Worm (Caenorhabditis elegans) whole organism, young adult: ENCODE results near the gene vha-15.

Source experiments
- B0019.2 ChIP-seq: fragments of 200-800 bp; sonication (Bioruptor generic); conservative IDR thresholded peaks from 2 replicates; pipeline ENCODE4 v1.3.6; 2022; ENCODE audit warnings: missing genetic modification reagents, missing genetic modification characterization, missing compliant biosample characterization
- B0261.1 ChIP-seq: sonication (generic microtip); optimal IDR thresholded peaks from 2 replicates; lab custom pipeline; 2016; ENCODE audit warnings: mild to moderate bottlenecking, missing genetic modification characterization, moderate library complexity, missing compliant biosample characterization
- F23B12.7 ChIP-seq: sonication (generic microtip); optimal IDR thresholded peaks from 2 replicates; lab custom pipeline; 2017; ENCODE audit warnings: missing genetic modification characterization, mild to moderate bottlenecking, missing compliant biosample characterization, antibody characterized with exemption, moderate library complexity; ENCODE audit not compliant: insufficient read depth
- F37B4.10 ChIP-seq: fragments of 200-800 bp; sonication (Bioruptor generic); IDR thresholded peaks from 2 replicates; pipeline ENCODE4 v1.3.6; 2022; ENCODE audit warnings: missing genetic modification characterization, missing compliant biosample characterization
- F39B2.1 ChIP-seq: fragments of 200-800 bp; sonication (Bioruptor generic); IDR thresholded peaks from 2 replicates; pipeline ENCODE4 v1.3.6; 2022; ENCODE audit warnings: missing genetic modification reagents, missing genetic modification characterization, missing compliant biosample characterization
- F49E8.2 ChIP-seq: sonication (generic microtip); optimal IDR thresholded peaks from 3 replicates; lab custom pipeline; 2017; ENCODE audit warnings: missing genetic modification characterization, mild to moderate bottlenecking, missing compliant biosample characterization, antibody characterized with exemption, moderate library complexity; ENCODE audit not compliant: insufficient read depth
- F57C9.4 ChIP-seq: sonication (generic microtip); optimal IDR thresholded peaks from 2 replicates; lab custom pipeline; 2017; ENCODE audit warnings: mild to moderate bottlenecking, missing genetic modification characterization, missing compliant biosample characterization
- K11D2.4 ChIP-seq: fragments of 200-800 bp; sonication (Bioruptor generic); IDR thresholded peaks from 2 replicates; pipeline ENCODE4 v1.3.6; 2022; ENCODE audit warnings: missing genetic modification reagents, missing genetic modification characterization, missing compliant biosample characterization
- T26A5.8 ChIP-seq: sonication (generic microtip); optimal IDR thresholded peaks from 2 replicates; lab custom pipeline; 2016; ENCODE audit warnings: missing genetic modification characterization, missing compliant biosample characterization
- Y56A3A.18 ChIP-seq: fragments of 200-800 bp; sonication (Bioruptor generic); IDR thresholded peaks from 2 replicates; pipeline ENCODE4 v1.3.6; 2022; ENCODE audit warnings: missing genetic modification reagents, missing genetic modification characterization, missing compliant biosample characterization
- Y67H2A.10 ChIP-seq: fragments of 200-800 bp; sonication (Bioruptor generic); conservative IDR thresholded peaks from 2 replicates; pipeline ENCODE4 v1.3.6; 2022; ENCODE audit warnings: missing genetic modification reagents, missing genetic modification characterization, missing compliant biosample characterization
- Y95B8A.8 ChIP-seq: fragments of 200-800 bp; sonication (Bioruptor generic); IDR thresholded peaks from 2 replicates; pipeline ENCODE4 v1.3.6; 2022; ENCODE audit warnings: missing genetic modification reagents, missing genetic modification characterization, missing compliant biosample characterization
- aptf-2 ChIP-seq: fragments of 200-800 bp; sonication (Bioruptor generic); conservative IDR thresholded peaks from 2 replicates; pipeline ENCODE4 v1.3.6; 2022; ENCODE audit warnings: missing genetic modification reagents, missing genetic modification characterization, missing compliant biosample characterization
- aptf-3 ChIP-seq: fragments of 200-800 bp; sonication (Bioruptor generic); IDR thresholded peaks from 2 replicates; pipeline ENCODE4 v1.3.6; 2022; ENCODE audit warnings: missing genetic modification characterization, missing compliant biosample characterization
- atf-7 ChIP-seq: sonication (generic microtip); optimal IDR thresholded peaks from 2 replicates; lab custom pipeline; 2017; ENCODE audit warnings: mild to moderate bottlenecking, missing genetic modification characterization, missing compliant biosample characterization
- attf-3 ChIP-seq: fragments of 200-800 bp; sonication (Bioruptor generic); conservative IDR thresholded peaks from 2 replicates; pipeline ENCODE4 v1.3.6; 2022; ENCODE audit warnings: missing genetic modification reagents, missing genetic modification characterization, missing compliant biosample characterization
- attf-5 ChIP-seq: fragments of 200-800 bp; sonication (Bioruptor generic); optimal IDR thresholded peaks from 2 replicates; lab custom pipeline; 2018; ENCODE audit warnings: mild to moderate bottlenecking, missing genetic modification characterization, missing compliant biosample characterization
- attf-6 ChIP-seq: fragments of 200-800 bp; sonication (Bioruptor generic); IDR thresholded peaks from 2 replicates; pipeline ENCODE4 v1.3.6; 2022; ENCODE audit warnings: missing genetic modification reagents, missing genetic modification characterization, missing compliant biosample characterization
- bed-2 ChIP-seq: fragments of 200-800 bp; sonication (Bioruptor generic); IDR thresholded peaks from 2 replicates; pipeline ENCODE4 v1.3.6; 2022; ENCODE audit warnings: missing genetic modification reagents, missing genetic modification characterization, missing compliant biosample characterization
- ccch-3 ChIP-seq: fragments of 200-800 bp; sonication (Bioruptor generic); optimal IDR thresholded peaks from 2 replicates; lab custom pipeline; 2018; ENCODE audit warnings: mild to moderate bottlenecking, missing genetic modification characterization, missing compliant biosample characterization
- ceh-58 ChIP-seq: fragments of 200-800 bp; sonication (Bioruptor generic); IDR thresholded peaks from 2 replicates; pipeline ENCODE4 v1.3.6; 2022; ENCODE audit warnings: missing genetic modification characterization, missing compliant biosample characterization
- ceh-79 ChIP-seq: sonication (generic microtip); optimal IDR thresholded peaks from 2 replicates; lab custom pipeline; 2017; ENCODE audit warnings: mild to moderate bottlenecking, missing genetic modification characterization, missing compliant biosample characterization
- chd-7 ChIP-seq: sonication (generic microtip); optimal IDR thresholded peaks from 2 replicates; lab custom pipeline; 2016; ENCODE audit warnings: mild to moderate bottlenecking, missing genetic modification characterization, moderate library complexity, missing compliant biosample characterization
- efl-1 ChIP-seq: fragments of 150-350 bp; optimal IDR thresholded peaks from 2 replicates; lab custom pipeline; 2014; ENCODE audit warnings: missing biosample characterization, missing genetic modification reagents, missing genetic modification characterization
- egl-18 ChIP-seq: fragments of 200-800 bp; sonication (Bioruptor generic); IDR thresholded peaks from 2 replicates; pipeline ENCODE4 v1.3.6; 2022; ENCODE audit warnings: missing genetic modification reagents, missing genetic modification characterization, missing compliant biosample characterization
- egl-44 ChIP-seq: fragments of 200-800 bp; sonication (Bioruptor generic); IDR thresholded peaks from 2 replicates; pipeline ENCODE4 v1.3.6; 2022; ENCODE audit warnings: missing genetic modification reagents, missing genetic modification characterization, missing compliant biosample characterization
- ets-4 ChIP-seq: fragments of 200-800 bp; sonication (Bioruptor generic); optimal IDR thresholded peaks from 2 replicates; lab custom pipeline; 2018; ENCODE audit warnings: mild to moderate bottlenecking, missing genetic modification characterization, missing compliant biosample characterization
- gei-17 ChIP-seq: fragments of 200-800 bp; sonication (Bioruptor generic); optimal IDR thresholded peaks from 2 replicates; lab custom pipeline; 2018; ENCODE audit warnings: mild to moderate bottlenecking, missing genetic modification characterization, missing compliant biosample characterization
- hmg-1.2 ChIP-seq: fragments of 200-800 bp; sonication (Bioruptor generic); IDR thresholded peaks from 2 replicates; pipeline ENCODE4 v1.3.6; 2022; ENCODE audit warnings: missing genetic modification reagents, missing genetic modification characterization, missing compliant biosample characterization
- hmg-20 ChIP-seq: fragments of 200-800 bp; sonication (Bioruptor generic); IDR thresholded peaks from 2 replicates; pipeline ENCODE4 v1.3.6; 2022; ENCODE audit warnings: missing genetic modification reagents, missing genetic modification characterization, missing compliant biosample characterization
- lin-26 ChIP-seq: fragments of 200-800 bp; sonication (Bioruptor generic); IDR thresholded peaks from 2 replicates; pipeline ENCODE4 v1.3.6; 2022; ENCODE audit warnings: missing genetic modification reagents, missing genetic modification characterization, missing compliant biosample characterization
- lin-40 ChIP-seq: sonication (generic microtip); optimal IDR thresholded peaks from 2 replicates; lab custom pipeline; 2016; ENCODE audit warnings: missing genetic modification characterization, mild to moderate bottlenecking, missing compliant biosample characterization, missing genotype, missing genetic modification reagents
- madf-3 ChIP-seq: fragments of 200-800 bp; sonication (Bioruptor generic); IDR thresholded peaks from 2 replicates; pipeline ENCODE4 v1.3.6; 2022; ENCODE audit warnings: missing genetic modification reagents, missing genetic modification characterization, missing compliant biosample characterization
- madf-8 ChIP-seq: fragments of 200-800 bp; sonication (Bioruptor generic); conservative IDR thresholded peaks from 2 replicates; pipeline ENCODE4 v1.3.6; 2022; ENCODE audit warnings: missing genetic modification reagents, missing genetic modification characterization, missing compliant biosample characterization
- mes-4 ChIP-seq: sonication (generic microtip); optimal IDR thresholded peaks from 2 replicates; lab custom pipeline; 2016; ENCODE audit warnings: missing genotype, missing genetic modification characterization, missing compliant biosample characterization
- nfyb-1 ChIP-seq: fragments of 200-800 bp; sonication (Bioruptor generic); IDR thresholded peaks from 2 replicates; pipeline ENCODE4 v1.3.6; 2022; ENCODE audit warnings: missing genetic modification reagents, missing genetic modification characterization, missing compliant biosample characterization
- nhr-80 ChIP-seq: sonication (generic microtip); optimal IDR thresholded peaks from 2 replicates; lab custom pipeline; 2016; ENCODE audit warnings: missing genetic modification characterization, missing compliant biosample characterization
- pbrm-1 ChIP-seq: fragments of 200-800 bp; sonication (Bioruptor generic); IDR thresholded peaks from 2 replicates; pipeline ENCODE4 v1.3.6; 2022; ENCODE audit warnings: missing genetic modification reagents, missing genetic modification characterization, missing compliant biosample characterization
- sdz-38 ChIP-seq: sonication (generic microtip); optimal IDR thresholded peaks from 2 replicates; lab custom pipeline; 2016; ENCODE audit warnings: missing genotype, missing genetic modification characterization, missing compliant biosample characterization
- snpc-4 ChIP-seq, 5 experiments: fragments of 150-350 bp in 1 of 5; sonication (generic microtip) in 4 of 5; optimal IDR thresholded peaks; 2 replicates each; lab custom pipeline; 2014 to 2018; ENCODE audit warnings: missing genetic modification characterization in 5 of 5, missing biosample characterization in 3 of 5, antibody characterized with exemption in 2 of 5, mild to moderate bottlenecking in 2 of 5, missing compliant biosample characterization in 2 of 5, missing genotype in 2 of 5, moderate library complexity in 2 of 5, missing genetic modification reagents in 1 of 5
- sptf-2 ChIP-seq: fragments of 200-800 bp; sonication (Bioruptor generic); optimal IDR thresholded peaks from 2 replicates; lab custom pipeline; 2018; ENCODE audit warnings: mild to moderate bottlenecking, missing genetic modification characterization, missing compliant biosample characterization
- tbx-9 ChIP-seq: sonication (generic microtip); optimal IDR thresholded peaks from 2 replicates; lab custom pipeline; 2016; ENCODE audit warnings: borderline replicate concordance, missing genetic modification characterization, inconsistent platforms, missing compliant biosample characterization
- tlf-1 ChIP-seq: fragments of 200-800 bp; sonication (Bioruptor generic); optimal IDR thresholded peaks from 2 replicates; lab custom pipeline; 2018; ENCODE audit warnings: mild to moderate bottlenecking, missing genetic modification characterization, missing compliant biosample characterization
- zfh-2 ChIP-seq: fragments of 200-800 bp; sonication (Bioruptor generic); conservative IDR thresholded peaks from 2 replicates; pipeline ENCODE4 v1.3.6; 2022; ENCODE audit warnings: missing genetic modification reagents, missing genetic modification characterization, missing compliant biosample characterization
- ztf-22 ChIP-seq: fragments of 200-800 bp; sonication (Bioruptor generic); optimal IDR thresholded peaks from 2 replicates; lab custom pipeline; 2018; ENCODE audit warnings: mild to moderate bottlenecking, missing genetic modification characterization, moderate library complexity, missing compliant biosample characterization
- ztf-25 ChIP-seq: fragments of 200-800 bp; sonication (Bioruptor generic); IDR thresholded peaks from 2 replicates; pipeline ENCODE4 v1.3.6; 2022; ENCODE audit warnings: missing genetic modification reagents, missing genetic modification characterization, missing compliant biosample characterization
- ztf-28 ChIP-seq: fragments of 200-800 bp; sonication (Bioruptor generic); IDR thresholded peaks from 2 replicates; pipeline ENCODE4 v1.3.6; 2022; ENCODE audit warnings: missing genetic modification reagents, missing genetic modification characterization, missing compliant biosample characterization

The vha-15 gene

DNA sequence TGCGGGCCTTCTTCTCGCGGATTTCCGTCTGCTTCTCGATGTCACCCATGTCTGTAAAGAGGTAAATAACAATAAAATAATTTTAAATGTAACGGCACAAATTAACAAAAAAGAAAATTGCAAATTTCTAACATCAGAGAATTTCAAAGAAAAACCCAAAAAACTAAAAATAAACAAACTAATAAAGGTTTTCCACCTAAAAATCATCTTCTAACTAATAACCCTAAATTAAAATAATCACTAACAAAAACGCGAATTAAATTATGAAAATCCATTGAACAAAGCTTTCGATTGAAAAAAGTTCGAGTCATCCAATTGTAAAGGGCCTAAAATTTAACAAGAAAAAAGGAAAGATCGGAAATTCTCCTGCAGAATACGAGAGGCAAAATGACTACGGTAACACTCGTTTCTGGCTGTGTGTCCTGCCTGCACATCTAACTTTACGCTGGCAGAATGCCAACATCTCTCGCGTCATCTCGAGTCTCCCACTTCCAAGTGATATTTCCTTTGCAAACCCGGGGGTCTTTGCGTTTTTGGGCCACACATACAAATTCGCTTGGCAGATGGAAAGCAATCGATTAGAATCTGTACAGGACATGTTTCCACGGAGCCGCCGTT, 5.0 kb downstream of the vha-15 start, which contains the start of gene rpl-11.2 (continued):
- TF ChIP-seq F37B4.10, result no peak
- no peak for TF ChIP-seq sptf-2 (GFP tag; lab: Kevin White, UChicago)
- TF ChIP-seq attf-5, result peak; percentile 82
- TF ChIP-seq F57C9.4 (tag; lab: Kevin White, UChicago), result no peak
- no peak for TF ChIP-seq chd-7 (tag; lab: Kevin White, UChicago)
- no peak for TF ChIP-seq Y56A3A.18 (GFP tag; lab: Robert Waterston, UW)
- no peak for TF ChIP-seq ztf-28 (GFP tag; lab: Robert Waterston, UW)
- no peak for TF ChIP-seq F39B2.1 (GFP tag; lab: Robert Waterston, UW)
- TF ChIP-seq hmg-1.2, result no peak; the same call in none of the 2 replicates
- TF ChIP-seq B0261.1 (tag; lab: Kevin White, UChicago), result peak; percentile 6
- TF ChIP-seq F49E8.2 (tag; lab: Kevin White, UChicago), result no peak
- 0 out of 2 replicates have a peak, but pooled peaks have one; percentile 72 for TF ChIP-seq madf-3 (GFP tag; lab: Robert Waterston, UW)
- TF ChIP-seq aptf-2, result no peak
- peak; percentile 9 for TF ChIP-seq efl-1 (GFP tag; lab: Kevin White, UChicago)
- no peak for TF ChIP-seq zfh-2 (GFP tag; lab: Robert Waterston, UW)
- TF ChIP-seq attf-3 (GFP tag; lab: Robert Waterston, UW), result no peak
- no peak for TF ChIP-seq ceh-79 (tag; lab: Kevin White, UChicago)
- TF ChIP-seq B0019.2 (GFP tag; lab: Robert Waterston, UW), result no peak
- peak; percentile 56; the same call in 1 of the 2 replicates for TF ChIP-seq egl-44 (GFP tag; lab: Robert Waterston, UW)
- TF ChIP-seq madf-8 (GFP tag; lab: Robert Waterston, UW), result no peak
- TF ChIP-seq nfyb-1, result peak; percentile 88
- no peak for TF ChIP-seq ccch-3 (GFP tag; lab: Kevin White, UChicago)
- TF ChIP-seq tbx-9 (tag; lab: Kevin White, UChicago), result no peak
- no peak for TF ChIP-seq lin-26 (GFP tag; lab: Robert Waterston, UW)
- peak; percentile 40 for TF ChIP-seq ztf-22 (GFP tag; lab: Kevin White, UChicago)
- TF ChIP-seq ets-4, result peak; percentile 52
- no peak for TF ChIP-seq bed-2
- TF ChIP-seq K11D2.4, result peak; percentile 89
- TF ChIP-seq egl-18, result peak; percentile 74; the same call in 1 of the 2 replicates
- peak; percentile 84 for TF ChIP-seq F23B12.7
- TF ChIP-seq snpc-4 (GFP tag; optimal IDR thresholded peaks at IDR 0.05; lab: Kevin White, UChicago), result peak; percentile 15
- peak in 3 of 4 experiments; percentile 35 to 69 (median 63) for TF ChIP-seq snpc-4 (tag; optimal IDR thresholded peaks at IDR 0.05; lab: Kevin White, UChicago)
- no peak for TF ChIP-seq ceh-58 (GFP tag; lab: Robert Waterston, UW)
- TF ChIP-seq gei-17, result peak; percentile 64
- TF ChIP-seq mes-4, result no peak
- peak; percentile 96 for TF ChIP-seq lin-40
- TF ChIP-seq attf-6 (GFP tag; lab: Robert Waterston, UW), result no peak
- TF ChIP-seq Y95B8A.8 (GFP tag; lab: Robert Waterston, UW), result no peak
- TF ChIP-seq ztf-25 (GFP tag; lab: Robert Waterston, UW), result no peak
- no peak for TF ChIP-seq T26A5.8 (tag; lab: Kevin White, UChicago)
- TF ChIP-seq sdz-38 (tag; lab: Kevin White, UChicago), result no peak
- peak; percentile 82 for TF ChIP-seq nhr-80
- TF ChIP-seq Y67H2A.10 (GFP tag; lab: Robert Waterston, UW), result 0 out of 2 replicates have a peak, but pooled peaks have one; percentile 10
- TF ChIP-seq tlf-1 (GFP tag; lab: Kevin White, UChicago), result peak; percentile 79
- peak; percentile 85 for TF ChIP-seq atf-7 (tag; lab: Kevin White, UChicago)
- TF ChIP-seq pbrm-1 (GFP tag; lab: Robert Waterston, UW), result peak; percentile 83
- peak; percentile 74; the same call in 1 of the 2 replicates for TF ChIP-seq hmg-20 (GFP tag; lab: Robert Waterston, UW)
- TF ChIP-seq aptf-3, result no peak
